Fruit fly (Drosophila melanogaster): ENCODE results near the gene eRF3.

The eRF3 gene

DNA sequence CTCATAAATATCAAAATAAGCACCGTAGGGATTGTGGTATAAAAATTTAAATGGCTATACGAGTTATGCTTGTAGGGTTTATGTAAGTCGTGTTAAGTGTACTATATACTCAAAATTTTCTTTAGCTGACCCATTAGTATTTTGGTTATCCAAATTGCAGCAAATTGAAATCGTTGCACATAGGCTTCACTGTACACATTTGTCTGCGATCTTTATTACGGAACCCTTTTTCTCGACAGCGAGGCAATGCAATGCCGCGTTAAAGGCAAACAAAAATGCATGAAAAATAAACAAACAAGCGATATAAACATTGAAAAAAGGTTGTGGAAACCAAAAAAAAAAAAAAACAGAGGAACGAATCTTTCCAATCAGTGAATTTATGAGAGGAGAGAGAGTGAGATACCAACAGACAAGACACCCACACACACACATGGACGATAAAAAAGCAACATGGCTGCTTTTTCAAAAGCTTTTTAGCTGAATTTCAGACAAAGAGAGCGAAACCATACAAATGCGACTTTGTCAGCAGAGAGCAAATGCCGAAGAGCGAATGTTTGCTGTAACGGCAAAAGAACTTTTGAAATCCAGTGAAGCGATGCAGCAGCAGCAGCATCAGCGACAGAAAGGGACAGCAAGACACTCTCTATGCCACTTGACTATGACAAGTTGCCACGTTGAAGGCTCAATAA lies 49.8 kb downstream of the eRF3 start (continued):
- TF ChIP-seq CG31441 (GFP tag; IDR thresholded peaks at IDR 0.05) (peak; percentile 87), CG1233 (GFP tag; optimal IDR thresholded peaks at IDR 0.05) (peak; percentile 85), MESR4 (GFP tag; optimal IDR thresholded peaks at IDR 0.05) (peak; percentile 9), amos (GFP tag; IDR thresholded peaks at IDR 0.05; ENCODE audit: partially characterized antibody) (no peak), CG30431 (GFP tag; optimal IDR thresholded peaks at IDR 0.05) (peak; percentile 73), Hr39 (optimal IDR thresholded peaks at IDR 0.05) (no peak), Sry-δ (GFP tag; optimal IDR thresholded peaks at IDR 0.05) (peak; percentile 52), H15 (GFP tag; IDR thresholded peaks at IDR 0.05) (peak; percentile 80), CG7928 (GFP tag; optimal IDR thresholded peaks at IDR 0.05) (peak; percentile 42), CG12769 (tag; optimal IDR thresholded peaks at IDR 0.05) (peak; percentile 93), unc-4 (GFP tag; IDR thresholded peaks at IDR 0.05; ENCODE audit: partially characterized antibody) (no peak), sim (GFP tag; IDR thresholded peaks at IDR 0.05) (peak; percentile 57; the same call in 1 of the 2 replicates), CG1603 (tag; optimal IDR thresholded peaks at IDR 0.05) (peak; percentile 92), sr (GFP tag; IDR thresholded peaks at IDR 0.05) (no peak), CG9437 (GFP tag; optimal IDR thresholded peaks at IDR 0.05) (peak; percentile 81), CG9876 (GFP tag; optimal IDR thresholded peaks at IDR 0.05) (peak; percentile 71), odd (GFP tag; optimal IDR thresholded peaks at IDR 0.05) (peak; percentile 78), Spps (tag; optimal IDR thresholded peaks at IDR 0.05) (peak; percentile 72), CG1529 (GFP tag; optimal IDR thresholded peaks at IDR 0.05) (peak; percentile 81), CG15269 (tag; optimal IDR thresholded peaks at IDR 0.05) (peak; percentile 94), stwl (tag; optimal IDR thresholded peaks at IDR 0.05) (peak; percentile 24), ems (GFP tag; optimal IDR thresholded peaks at IDR 0.05) (peak; percentile 81), B-H2 (GFP tag; optimal IDR thresholded peaks at IDR 0.05) (peak; percentile 67), ATbp (GFP tag; optimal IDR thresholded peaks at IDR 0.05) (peak; percentile 92), slbo (GFP tag; IDR thresholded peaks at IDR 0.05) (peak; percentile 88), CG32532 (GFP tag; IDR thresholded peaks at IDR 0.05) (peak; percentile 88), gcm2 (GFP tag; optimal IDR thresholded peaks at IDR 0.05) (no peak), CG31365 (tag; optimal IDR thresholded peaks at IDR 0.05) (peak; percentile 76), CG9932 (GFP tag; IDR thresholded peaks at IDR 0.05) (no peak; the same call in 1 of the 2 replicates), Fer2 (tag; optimal IDR thresholded peaks at IDR 0.05) (peak; percentile 86), cato (GFP tag; optimal IDR thresholded peaks at IDR 0.05; ENCODE audit: borderline replicate concordance) (peak; percentile 86), CG14014 (GFP tag; IDR thresholded peaks at IDR 0.05) (peak; percentile 88), croc (GFP tag; conservative IDR thresholded peaks at IDR 0.05) (peak; percentile 82), Kr (GFP tag; optimal IDR thresholded peaks at IDR 0.05) (no peak), CG17359 (tag; optimal IDR thresholded peaks at IDR 0.05) (peak; percentile 91), cg (GFP tag; optimal IDR thresholded peaks at IDR 0.05) (peak; percentile 73), CG13287 (GFP tag; IDR thresholded peaks at IDR 0.05; ENCODE audit: partially characterized antibody) (peak; percentile 16; the same call in 1 of the 2 replicates), CG12071 (GFP tag; optimal IDR thresholded peaks at IDR 0.05) (peak; percentile 86), CG15073 (GFP tag; optimal IDR thresholded peaks at IDR 0.05) (peak; percentile 71), CG12299 (tag; optimal IDR thresholded peaks at IDR 0.05) (peak; percentile 85), ftz-f1 (GFP tag; optimal IDR thresholded peaks at IDR 0.05) (no peak), Nf-YC (tag; optimal IDR thresholded peaks at IDR 0.05) (peak; percentile 84), HmgD (GFP tag; optimal IDR thresholded peaks at IDR 0.05) (peak; percentile 46), CG3407 (GFP tag; optimal IDR thresholded peaks at IDR 0.05) (peak; percentile 80), tap (tag; optimal IDR thresholded peaks at IDR 0.05) (peak; percentile 85), bbx (GFP tag; IDR thresholded peaks at IDR 0.05; ENCODE audit: partially characterized antibody) (0 out of 2 replicates have a peak, but pooled peaks have one; percentile 32), Asciz (GFP tag; optimal IDR thresholded peaks at IDR 0.05) (peak; percentile 84), slou (GFP tag; optimal IDR thresholded peaks at IDR 0.05) (peak; percentile 72), B-H1 (GFP tag; IDR thresholded peaks at IDR 0.05) (peak; percentile 84)

Data from whole organism, embryonic.